Worm (Caenorhabditis elegans) whole organism, L4 larva: ENCODE data around the gene psa-3.

ENCODE experiments used
- Y5F2A.4 ChIP-seq: fragments of 200-800 bp; sonication (Bioruptor generic); optimal IDR thresholded peaks from 2 replicates; lab custom pipeline; 2018; ENCODE audit warnings: mild to moderate bottlenecking, missing genetic modification characterization, missing compliant biosample characterization
- ceh-32 ChIP-seq: sonication (generic microtip); optimal IDR thresholded peaks from 2 replicates; lab custom pipeline; 2016; ENCODE audit warnings: mild to moderate bottlenecking, missing genetic modification characterization, missing compliant biosample characterization; ENCODE audit not compliant: poor library complexity
- ctbp-1 ChIP-seq: fragments of 200-800 bp; sonication (Bioruptor generic); IDR thresholded peaks from 2 replicates; pipeline ENCODE4 v1.3.6; 2022; ENCODE audit warnings: missing genetic modification reagents, missing genetic modification characterization, missing compliant biosample characterization
- daf-16 ChIP-seq, 3 experiments: sonication (generic microtip); optimal IDR thresholded peaks; 2 replicates each; lab custom pipeline; 2016 to 2017; ENCODE audit warnings: missing genetic modification characterization in 3 of 3, missing genetic modification reagents in 3 of 3, mild to moderate bottlenecking in 2 of 3, missing compliant biosample characterization in 2 of 3, missing biosample characterization in 1 of 3, moderate library complexity in 1 of 3
- dmd-6 ChIP-seq: fragments of 200-800 bp; sonication (Bioruptor generic); IDR thresholded peaks from 2 replicates; pipeline ENCODE4 v1.3.6; 2022; ENCODE audit warnings: missing genetic modification reagents, missing genetic modification characterization, missing compliant biosample characterization
- dmd-8 ChIP-seq: fragments of 200-800 bp; sonication (Bioruptor generic); IDR thresholded peaks from 2 replicates; pipeline ENCODE4 v1.3.6; 2022; ENCODE audit warnings: missing genetic modification characterization, missing compliant biosample characterization
- dpl-1 ChIP-seq: fragments of 150-350 bp; optimal IDR thresholded peaks from 2 replicates; lab custom pipeline; 2014; ENCODE audit warnings: missing biosample characterization, missing genetic modification reagents, missing genetic modification characterization
- dve-1 ChIP-seq: sonication (generic microtip); optimal IDR thresholded peaks from 2 replicates; lab custom pipeline; 2017; ENCODE audit warnings: antibody characterized with exemption, mild to moderate bottlenecking, missing genetic modification characterization, missing compliant biosample characterization; ENCODE audit not compliant: insufficient read depth
- hlh-11 ChIP-seq: fragments of 200-800 bp; sonication (Bioruptor generic); optimal IDR thresholded peaks from 2 replicates; lab custom pipeline; 2018; ENCODE audit warnings: mild to moderate bottlenecking, missing genetic modification characterization, missing compliant biosample characterization
- hlh-30 ChIP-seq: sonication (generic microtip); optimal IDR thresholded peaks from 2 replicates; lab custom pipeline; 2017; ENCODE audit warnings: antibody characterized with exemption, mild to moderate bottlenecking, missing genetic modification characterization, missing compliant biosample characterization; ENCODE audit not compliant: insufficient read depth
- hmg-1.1 ChIP-seq: fragments of 200-800 bp; sonication (Bioruptor generic); IDR thresholded peaks from 2 replicates; pipeline ENCODE4 v1.3.6; 2022; ENCODE audit warnings: missing genetic modification reagents, missing genetic modification characterization, missing compliant biosample characterization
- lin-15B ChIP-seq: fragments of 150-350 bp; sonication (generic microtip); optimal IDR thresholded peaks from 3 replicates; lab custom pipeline; 2014; ENCODE audit warnings: missing biosample characterization, missing genetic modification characterization
- lin-39 ChIP-seq: fragments of 150-350 bp; optimal IDR thresholded peaks from 2 replicates; lab custom pipeline; 2014; ENCODE audit warnings: missing biosample characterization, missing genetic modification reagents, missing genetic modification characterization
- lsy-2 ChIP-seq, 2 experiments: fragments of 150-350 bp in 1 of 2; sonication (generic microtip) in 1 of 2; optimal IDR thresholded peaks; 2 replicates each; lab custom pipeline; 2014 to 2017; ENCODE audit warnings: missing biosample characterization in 2 of 2, missing genetic modification characterization in 2 of 2
- madf-9 ChIP-seq: fragments of 200-800 bp; sonication (Bioruptor generic); conservative IDR thresholded peaks from 2 replicates; pipeline ENCODE4 v1.3.6; 2022; ENCODE audit warnings: missing genetic modification reagents, missing genetic modification characterization, missing compliant biosample characterization
- mdl-1 ChIP-seq, 2 experiments: fragments of 150-350 bp in 1 of 2; sonication (generic microtip) in 1 of 2; optimal IDR thresholded peaks; 2 replicates each; lab custom pipeline; 2014 to 2017; ENCODE audit warnings: missing biosample characterization in 2 of 2, missing genetic modification characterization in 2 of 2
- mdt-29 ChIP-seq: fragments of 200-800 bp; sonication (Bioruptor generic); IDR thresholded peaks from 2 replicates; pipeline ENCODE4 v1.3.6; 2022; ENCODE audit warnings: missing genetic modification reagents, missing genetic modification characterization, missing compliant biosample characterization
- mxl-3 ChIP-seq: fragments of 200-800 bp; sonication (Bioruptor generic); optimal IDR thresholded peaks from 2 replicates; lab custom pipeline; 2018; ENCODE audit warnings: mild to moderate bottlenecking, missing genetic modification characterization, missing compliant biosample characterization
- nhr-102 ChIP-seq: sonication (generic microtip); optimal IDR thresholded peaks from 2 replicates; lab custom pipeline; 2016; ENCODE audit warnings: mild to moderate bottlenecking, missing genetic modification characterization, moderate library complexity, missing compliant biosample characterization
- nhr-28 ChIP-seq: fragments of 150-350 bp; optimal IDR thresholded peaks from 2 replicates; lab custom pipeline; 2014; ENCODE audit warnings: missing biosample characterization, missing genetic modification characterization
- nhr-42 ChIP-seq: fragments of 200-800 bp; sonication (Bioruptor generic); IDR thresholded peaks from 2 replicates; pipeline ENCODE4 v1.3.6; 2022; ENCODE audit warnings: missing genetic modification characterization, missing compliant biosample characterization
- nhr-48 ChIP-seq: sonication (generic microtip); optimal IDR thresholded peaks from 2 replicates; lab custom pipeline; 2016; ENCODE audit warnings: mild to moderate bottlenecking, missing genetic modification characterization, missing compliant biosample characterization
- nhr-6 ChIP-seq: fragments of 150-350 bp; optimal IDR thresholded peaks from 2 replicates; lab custom pipeline; 2014; ENCODE audit warnings: missing biosample characterization, missing genetic modification characterization
- php-3 ChIP-seq: fragments of 200-800 bp; sonication (Bioruptor generic); IDR thresholded peaks from 2 replicates; pipeline ENCODE4 v1.3.6; 2022; ENCODE audit warnings: missing genetic modification reagents, missing genetic modification characterization, missing compliant biosample characterization
- pqm-1 ChIP-seq: sonication (generic microtip); optimal IDR thresholded peaks from 2 replicates; lab custom pipeline; 2017; ENCODE audit warnings: missing biosample characterization, missing genetic modification characterization
- saeg-2 ChIP-seq: fragments of 200-800 bp; sonication (Bioruptor generic); IDR thresholded peaks from 2 replicates; pipeline ENCODE4 v1.3.6; 2022; ENCODE audit warnings: missing genetic modification reagents, missing genetic modification characterization, missing compliant biosample characterization
- set-16 ChIP-seq: fragments of 200-800 bp; sonication (Bioruptor generic); IDR thresholded peaks from 2 replicates; pipeline ENCODE4 v1.3.6; 2022; ENCODE audit warnings: missing genetic modification reagents, missing genetic modification characterization, missing compliant biosample characterization
- snpc-1.2 ChIP-seq: fragments of 200-800 bp; sonication (Bioruptor generic); IDR thresholded peaks from 2 replicates; pipeline ENCODE4 v1.3.6; 2022; ENCODE audit warnings: missing genetic modification reagents, missing genetic modification characterization, missing compliant biosample characterization
- snpc-4 ChIP-seq: fragments of 150-350 bp; optimal IDR thresholded peaks from 2 replicates; lab custom pipeline; 2014; ENCODE audit warnings: missing biosample characterization, missing genetic modification characterization
- unc-130 ChIP-seq: sonication (generic microtip); optimal IDR thresholded peaks from 2 replicates; lab custom pipeline; 2016; ENCODE audit warnings: missing genetic modification reagents, missing genetic modification characterization, missing compliant biosample characterization
- unc-62 ChIP-seq, 3 experiments: fragments of 150-350 bp in 1 of 3; sonication (generic microtip); optimal IDR thresholded peaks in 2 of 3; peaks in 1 of 3; 1 replicate in 1 of 3; 2 replicates in 2 of 3; lab custom pipeline; 2014 to 2017; ENCODE audit warnings: missing biosample characterization in 3 of 3, missing genetic modification characterization in 3 of 3, missing genetic modification reagents in 3 of 3, missing genotype in 1 of 3
- zfp-2 ChIP-seq: sonication (generic microtip); optimal IDR thresholded peaks from 2 replicates; lab custom pipeline; 2016; ENCODE audit warnings: mild to moderate bottlenecking, missing genetic modification characterization, missing compliant biosample characterization
- zip-2 ChIP-seq: fragments of 150-350 bp; optimal IDR thresholded peaks from 2 replicates; lab custom pipeline; 2014; ENCODE audit warnings: missing biosample characterization, missing genetic modification characterization
- ztf-11 ChIP-seq: fragments of 150-350 bp; optimal IDR thresholded peaks from 2 replicates; lab custom pipeline; 2014; ENCODE audit warnings: missing biosample characterization, missing genetic modification characterization

Gene psa-3

ce11 chrX:15433487-15433886 lies 25.8 kb downstream of the psa-3 start, which contains the start of gene flp-32:
flp-32 (plus strand) TSS chrX:15433787.
- no peak for TF ChIP-seq lin-39
- TF ChIP-seq unc-62 (GFP tag; optimal IDR thresholded peaks at IDR 0.05 in 1 of 2; lab: Kevin White, UChicago): peak in 1 of 2 experiments; percentile 65
- TF ChIP-seq unc-62 (tag; optimal IDR thresholded peaks at IDR 0.05; lab: Kevin White, UChicago): no peak
- TF ChIP-seq, all 104 proteins: peak for 1

- TF ChIP-seq lsy-2 (tag; optimal IDR thresholded peaks at IDR 0.05; lab: Kevin White, UChicago) (no peak), unc-130 (GFP tag; lab: Kevin White, UChicago) (no peak), unc-62 (GFP tag; optimal IDR thresholded peaks at IDR 0.05 in 1 of 2; lab: Kevin White, UChicago) (no peak), unc-62 (tag; optimal IDR thresholded peaks at IDR 0.05; lab: Kevin White, UChicago) (no peak), nhr-6 (tag; lab: Kevin White, UChicago) (no peak), dmd-8 (GFP tag; lab: Robert Waterston, UW) (no peak), daf-16 (GFP tag; optimal IDR thresholded peaks at IDR 0.05; lab: Kevin White, UChicago) (no peak), daf-16 (tag; optimal IDR thresholded peaks at IDR 0.05; lab: Kevin White, UChicago) (no peak), snpc-4 (tag; lab: Kevin White, UChicago) (no peak), ctbp-1 (GFP tag; lab: Robert Waterston, UW) (no peak), saeg-2 (GFP tag; lab: Robert Waterston, UW) (no peak)
These were observed 27.2 kb downstream of the psa-3 start for ce11 chrX:15434922-15435321.

- TF ChIP-seq snpc-1.2: no peak
- no peak for TF ChIP-seq mxl-3 (GFP tag; lab: Kevin White, UChicago)
- TF ChIP-seq hmg-1.1 (GFP tag; lab: Robert Waterston, UW): 0 out of 2 replicates have a peak, but pooled peaks have one; percentile 7
- TF ChIP-seq set-16: peak; percentile 73
- no peak for TF ChIP-seq Y5F2A.4 (GFP tag; lab: Kevin White, UChicago)
- no peak for TF ChIP-seq madf-9 (GFP tag; lab: Robert Waterston, UW)
- TF ChIP-seq daf-16 (GFP tag; optimal IDR thresholded peaks at IDR 0.05; lab: Kevin White, UChicago): no peak
- TF ChIP-seq daf-16 (tag; optimal IDR thresholded peaks at IDR 0.05; lab: Kevin White, UChicago): peak; percentile 7
- 0 out of 2 replicates have a peak, but pooled peaks have one; percentile 16 for TF ChIP-seq nhr-42 (GFP tag; lab: Robert Waterston, UW)
- peak; percentile 40 for TF ChIP-seq snpc-4 (tag; lab: Kevin White, UChicago)
- no peak for TF ChIP-seq unc-62 (GFP tag; optimal IDR thresholded peaks at IDR 0.05 in 1 of 2; lab: Kevin White, UChicago)
- no peak for TF ChIP-seq unc-62 (tag; optimal IDR thresholded peaks at IDR 0.05; lab: Kevin White, UChicago)
These were observed 31.0 kb downstream of the psa-3 start for ce11 chrX:15438768-15439167.

- TF ChIP-seq pqm-1 (tag; lab: Kevin White, UChicago) (peak; percentile 27), dpl-1 (GFP tag; lab: Kevin White, UChicago) (peak; percentile 17), ztf-11 (tag; lab: Kevin White, UChicago) (no peak), snpc-1.2 (no peak), dmd-6 (GFP tag; lab: Robert Waterston, UW) (peak; percentile 54), hmg-1.1 (GFP tag; lab: Robert Waterston, UW) (0 out of 2 replicates have a peak, but pooled peaks have one; percentile 6), ceh-32 (tag; lab: Kevin White, UChicago) (no peak), dve-1 (peak; percentile 54), nhr-102 (peak; percentile 65), lin-15B (no peak), hlh-30 (tag; lab: Kevin White, UChicago) (peak; percentile 41), nhr-28 (peak; percentile 57), hlh-11 (tag; lab: Kevin White, UChicago) (peak; percentile 50), nhr-48 (peak; percentile 47), mdl-1 (tag; optimal IDR thresholded peaks at IDR 0.05; lab: Kevin White, UChicago) (peak in 1 of 2 experiments; percentile 60), php-3 (GFP tag; lab: Robert Waterston, UW) (peak; percentile 86), snpc-4 (tag; lab: Kevin White, UChicago) (no peak), madf-9 (GFP tag; lab: Robert Waterston, UW) (no peak), mdt-29 (no peak), zfp-2 (no peak), zip-2 (no peak)
These were observed 33.3 kb downstream of the psa-3 start, which contains the start of gene mocs-1 for ce11 chrX:15440744-15441685. mocs-1 (minus strand) TSS chrX:15440794.
